Worm (Caenorhabditis elegans) whole organism, early embryonic: ENCODE measurements around the gene cyp-33C9.
"Not testable (repeated sequence)": the region's sequence is repeated elsewhere in the genome, so short reads cannot be mapped to it uniquely, and the experiment has no call there.

Experiments
- B0310.2 ChIP-seq: sonication (generic microtip); optimal IDR thresholded peaks from 2 replicates; lab custom pipeline; 2016; ENCODE audit warnings: mild to moderate bottlenecking, missing genetic modification characterization, missing compliant biosample characterization
- F13C5.2 ChIP-seq: sonication (generic microtip); optimal IDR thresholded peaks from 2 replicates; lab custom pipeline; 2017; ENCODE audit warnings: mild to moderate bottlenecking, missing genetic modification characterization, inconsistent platforms, missing compliant biosample characterization
- aly-1 ChIP-seq: sonication (generic microtip); optimal IDR thresholded peaks from 2 replicates; lab custom pipeline; 2016; ENCODE audit warnings: missing genetic modification characterization, missing compliant biosample characterization
- ama-1 ChIP-seq: fragments of 150-350 bp; optimal IDR thresholded peaks from 2 replicates; lab custom pipeline; 2014
- ceh-13 ChIP-seq: fragments of 200-800 bp; sonication (Bioruptor generic); optimal IDR thresholded peaks from 2 replicates; lab custom pipeline; 2018; ENCODE audit warnings: mild to moderate bottlenecking, missing genetic modification characterization, missing compliant biosample characterization
- ceh-36 ChIP-seq: sonication (generic microtip); optimal IDR thresholded peaks from 2 replicates; lab custom pipeline; 2016; ENCODE audit warnings: missing genetic modification characterization, inconsistent platforms, missing compliant biosample characterization
- ets-7 ChIP-seq: sonication (generic microtip); optimal IDR thresholded peaks from 2 replicates; lab custom pipeline; 2016; ENCODE audit warnings: missing genotype, missing genetic modification characterization, missing compliant biosample characterization
- flt-1 ChIP-seq: fragments of 200-800 bp; sonication (Bioruptor generic); IDR thresholded peaks from 2 replicates; pipeline ENCODE4 v1.3.6; 2022; ENCODE audit warnings: missing genetic modification characterization, missing compliant biosample characterization
- hmbx-1 ChIP-seq: sonication (generic microtip); optimal IDR thresholded peaks from 2 replicates; lab custom pipeline; 2016; ENCODE audit warnings: mild to moderate bottlenecking, missing genetic modification characterization, missing compliant biosample characterization
- hmg-4 ChIP-seq: fragments of 200-800 bp; sonication (Bioruptor generic); optimal IDR thresholded peaks from 2 replicates; lab custom pipeline; 2018; ENCODE audit warnings: mild to moderate bottlenecking, missing genetic modification characterization, missing compliant biosample characterization
- hnd-1 ChIP-seq: sonication (generic microtip); optimal IDR thresholded peaks from 2 replicates; lab custom pipeline; 2016; ENCODE audit warnings: missing genetic modification characterization, missing compliant biosample characterization
- pes-1 ChIP-seq: fragments of 200-800 bp; sonication (Bioruptor generic); IDR thresholded peaks from 2 replicates; pipeline ENCODE4 v1.3.6; 2022; ENCODE audit warnings: missing genetic modification reagents, missing genetic modification characterization, missing compliant biosample characterization
- scrt-1 ChIP-seq: fragments of 200-800 bp; sonication (Bioruptor generic); IDR thresholded peaks from 2 replicates; pipeline ENCODE4 v1.3.6; 2022; ENCODE audit warnings: missing genetic modification characterization, missing compliant biosample characterization
- sea-1 ChIP-seq: fragments of 200-800 bp; sonication (Bioruptor generic); conservative IDR thresholded peaks from 2 replicates; pipeline ENCODE4 v1.3.6; 2022; ENCODE audit warnings: missing genetic modification characterization, missing compliant biosample characterization
- tbx-11 ChIP-seq: fragments of 200-800 bp; sonication (Bioruptor generic); IDR thresholded peaks from 2 replicates; pipeline ENCODE4 v1.3.6; 2022; ENCODE audit warnings: missing genetic modification characterization, missing compliant biosample characterization
- tbx-37 ChIP-seq: fragments of 200-800 bp; sonication (Bioruptor generic); conservative IDR thresholded peaks from 2 replicates; pipeline ENCODE4 v1.3.6; 2022; ENCODE audit warnings: missing genetic modification reagents, missing genetic modification characterization, missing compliant biosample characterization
- tra-4 ChIP-seq: sonication (generic microtip); optimal IDR thresholded peaks from 2 replicates; lab custom pipeline; 2017; ENCODE audit warnings: missing genetic modification characterization, missing compliant biosample characterization

Gene cyp-33C9

DNA sequence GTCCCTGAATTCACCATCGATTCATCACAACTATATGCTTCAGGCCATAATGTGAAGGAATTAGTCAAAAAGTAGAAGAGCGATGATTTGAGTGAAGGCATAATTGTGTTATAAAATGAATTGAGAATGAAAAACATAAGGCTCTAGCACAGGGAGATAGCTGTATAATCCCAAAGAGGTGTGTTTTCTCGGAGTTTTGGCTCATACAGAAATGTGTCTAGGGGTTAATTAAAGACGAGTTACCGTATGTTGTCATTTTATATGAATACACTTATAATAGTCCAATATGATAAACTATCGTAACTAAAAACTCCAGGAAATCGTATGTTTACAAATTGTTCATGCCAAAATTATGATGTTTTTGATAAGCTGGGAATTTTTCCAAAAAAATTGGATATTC, 13.6 kb downstream of the cyp-33C9 start, which contains the start of gene srt-5:
Gene srt-5 (minus strand): TSS at position 101 of the 400 bp plus-strand sequence.
- no peak for TF ChIP-seq F13C5.2 (tag; lab: Kevin White, UChicago)
- no peak for TF ChIP-seq tbx-11 (GFP tag; lab: Robert Waterston, UW)
- TF ChIP-seq ceh-13 (GFP tag; lab: Kevin White, UChicago) = no peak
- no peak for TF ChIP-seq hmbx-1 (tag; lab: Kevin White, UChicago)
- TF ChIP-seq pes-1 (GFP tag; lab: Robert Waterston, UW) = no peak
- no peak for TF ChIP-seq scrt-1
- no peak for TF ChIP-seq hnd-1 (tag; lab: Kevin White, UChicago)
- TF ChIP-seq flt-1 = no peak
- TF ChIP-seq tra-4 = no peak
- TF ChIP-seq ama-1 (lab: Kevin White, UChicago) = no peak
- no peak for TF ChIP-seq ets-7
- no peak for TF ChIP-seq sea-1

DNA sequence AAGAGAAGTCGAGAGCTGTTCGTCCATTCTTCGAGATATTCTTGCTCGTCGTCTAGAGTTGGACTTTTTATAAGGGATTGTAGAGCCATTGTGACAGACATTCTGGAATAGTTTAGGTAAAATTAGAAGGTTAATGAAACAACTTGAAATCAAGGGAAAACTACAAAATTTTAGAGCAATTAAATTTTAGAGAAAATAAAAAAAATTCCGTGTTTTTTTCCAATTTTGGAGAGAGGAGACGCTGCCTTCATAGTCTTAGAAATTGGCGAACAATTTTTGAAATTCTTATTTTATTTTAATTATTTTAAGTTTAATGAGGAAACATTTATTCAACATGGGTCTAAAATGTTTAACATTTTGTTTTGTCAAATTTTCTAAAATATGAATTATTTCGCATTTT, 22.8 kb downstream of the cyp-33C9 start, which contains the start of gene C50H11.13:
Gene C50H11.13 (minus strand): TSS at position 101 of the 400 bp plus-strand sequence.
- TF ChIP-seq hmg-4 (GFP tag; lab: Kevin White, UChicago) = no peak
- no peak for TF ChIP-seq B0310.2 (tag; lab: Kevin White, UChicago)
- TF ChIP-seq ama-1 (lab: Kevin White, UChicago) = no peak
- TF ChIP-seq scrt-1 = no peak
- TF ChIP-seq ceh-36 (tag; lab: Kevin White, UChicago) = no peak
- TF ChIP-seq hmbx-1 (tag; lab: Kevin White, UChicago) = no peak
- TF ChIP-seq hnd-1 (tag; lab: Kevin White, UChicago) = no peak
- TF ChIP-seq tra-4 = no peak
- no peak for TF ChIP-seq ceh-13 (GFP tag; lab: Kevin White, UChicago)
- no peak for TF ChIP-seq tbx-11 (GFP tag; lab: Robert Waterston, UW)
- no peak for TF ChIP-seq ets-7
- TF ChIP-seq F13C5.2 (tag; lab: Kevin White, UChicago) = no peak
- no peak for TF ChIP-seq sea-1
- TF ChIP-seq tbx-37 = no peak
- TF ChIP-seq pes-1 (GFP tag; lab: Robert Waterston, UW) = no peak

ce11 chrV:3069101-3069500, 25.3 kb downstream of the cyp-33C9 start, which contains the start of gene str-40:
TSS of gene str-40 (minus strand) at chrV:3069201.
- TF ChIP-seq aly-1 = no peak
- no peak for TF ChIP-seq B0310.2 (tag; lab: Kevin White, UChicago)
- no peak for TF ChIP-seq tbx-11 (GFP tag; lab: Robert Waterston, UW)
- no peak for TF ChIP-seq hmbx-1 (tag; lab: Kevin White, UChicago)
- no peak for TF ChIP-seq hnd-1 (tag; lab: Kevin White, UChicago)
- no peak for TF ChIP-seq ets-7
- TF ChIP-seq tbx-37 = no peak
- no peak for TF ChIP-seq ama-1 (lab: Kevin White, UChicago)
- no peak for TF ChIP-seq ceh-13 (GFP tag; lab: Kevin White, UChicago)
- TF ChIP-seq flt-1 = no peak
- TF ChIP-seq ceh-36 (tag; lab: Kevin White, UChicago) = no peak
- TF ChIP-seq scrt-1 = no peak
- TF ChIP-seq F13C5.2 (tag; lab: Kevin White, UChicago) = no peak
- no peak for TF ChIP-seq pes-1 (GFP tag; lab: Robert Waterston, UW)
- no peak for TF ChIP-seq hmg-4 (GFP tag; lab: Kevin White, UChicago)
- no peak for TF ChIP-seq sea-1
- no peak for TF ChIP-seq tra-4

DNA sequence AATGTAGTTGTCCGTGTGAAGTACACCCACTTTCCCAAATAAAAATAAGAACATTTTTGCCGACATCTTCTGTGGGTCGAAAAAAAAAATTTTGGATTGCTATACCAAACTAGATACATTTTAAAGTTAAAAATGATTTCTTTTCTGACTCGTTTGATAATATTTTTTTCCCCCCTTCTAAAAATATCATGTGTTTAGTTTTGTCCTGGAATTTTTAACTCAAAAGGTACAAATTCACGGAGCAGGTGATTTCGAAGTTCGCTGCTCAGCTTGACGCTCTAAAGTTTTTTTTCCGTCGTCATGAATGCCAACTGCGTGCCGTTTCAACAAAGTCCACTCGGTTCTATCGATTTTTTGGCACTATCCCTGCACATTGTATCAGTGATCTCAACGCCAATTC, 28.4 kb downstream of the cyp-33C9 start, which contains the start of gene srh-185:
Gene srh-185 (plus strand): TSS at position 301 of the 400 bp plus-strand sequence.
- no peak for TF ChIP-seq hmg-4 (GFP tag; lab: Kevin White, UChicago)
- no peak for TF ChIP-seq tbx-37
- no peak for TF ChIP-seq sea-1
- no peak for TF ChIP-seq ets-7
- no peak for TF ChIP-seq ceh-13 (GFP tag; lab: Kevin White, UChicago)
- TF ChIP-seq ceh-36 (tag; lab: Kevin White, UChicago) = no peak
- TF ChIP-seq tbx-11 (GFP tag; lab: Robert Waterston, UW) = no peak
- no peak for TF ChIP-seq B0310.2 (tag; lab: Kevin White, UChicago)
- TF ChIP-seq hnd-1 (tag; lab: Kevin White, UChicago) = no peak
- TF ChIP-seq flt-1 = no peak
- no peak for TF ChIP-seq tra-4
- TF ChIP-seq pes-1 (GFP tag; lab: Robert Waterston, UW) = no peak
- TF ChIP-seq scrt-1 = no peak

DNA sequence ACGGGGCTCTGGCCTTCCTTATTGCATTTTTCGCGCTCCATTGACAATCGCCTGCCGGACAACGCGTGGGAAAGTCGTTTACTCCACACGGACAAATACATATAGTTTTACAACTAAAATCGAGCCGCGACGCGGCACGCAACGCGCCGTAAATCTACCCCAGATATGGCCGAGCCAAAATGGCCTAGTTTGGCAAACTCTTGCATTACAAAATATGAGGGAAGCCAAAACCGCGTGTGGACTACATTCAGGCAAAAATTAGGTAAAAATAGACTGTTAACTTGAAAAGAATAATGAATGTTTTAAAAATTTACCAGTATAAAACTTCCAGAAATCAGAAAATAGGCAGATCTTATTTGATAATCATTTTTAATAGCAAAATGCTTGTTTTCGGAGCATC, 29.9 kb downstream of the cyp-33C9 start, which contains the start of gene srt-16:
Gene srt-16 (minus strand): TSS at position 101 of the 400 bp plus-strand sequence.
- TF ChIP-seq hmbx-1 (tag; lab: Kevin White, UChicago); F13C5.2 (tag; lab: Kevin White, UChicago); scrt-1: not testable (repeated sequence)

DNA sequence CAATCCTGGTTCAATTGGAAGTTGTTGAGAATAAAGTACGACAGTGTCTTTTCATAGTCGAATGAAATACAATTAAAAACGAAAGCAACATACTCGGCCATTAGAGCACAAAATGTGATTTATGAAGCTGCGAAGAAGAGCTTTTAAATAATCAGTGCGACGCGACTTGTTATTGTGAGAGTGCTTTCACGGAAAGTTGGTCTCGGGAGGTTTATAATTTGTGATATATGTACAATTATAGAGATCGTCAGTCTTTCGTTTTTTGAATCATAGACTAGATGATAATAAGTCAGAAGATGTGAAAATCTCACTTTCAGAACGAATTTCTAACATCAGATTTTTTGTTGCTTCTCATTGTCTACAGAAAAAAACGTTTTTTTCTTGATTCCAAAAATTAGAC, 32.3 kb downstream of the cyp-33C9 start, which contains the start of gene srt-15:
Gene srt-15 (minus strand): TSS at position 101 of the 400 bp plus-strand sequence.
- TF ChIP-seq scrt-1 (no peak), aly-1 (no peak), hnd-1 (tag; lab: Kevin White, UChicago) (no peak), sea-1 (no peak), tra-4 (no peak), B0310.2 (tag; lab: Kevin White, UChicago) (no peak), tbx-37 (no peak), ceh-36 (tag; lab: Kevin White, UChicago) (no peak), ets-7 (no peak), F13C5.2 (tag; lab: Kevin White, UChicago) (no peak), ama-1 (lab: Kevin White, UChicago) (no peak), tbx-11 (GFP tag; lab: Robert Waterston, UW) (no peak), hmg-4 (GFP tag; lab: Kevin White, UChicago) (no peak), ceh-13 (GFP tag; lab: Kevin White, UChicago) (no peak), flt-1 (no peak), hmbx-1 (tag; lab: Kevin White, UChicago) (no peak)

DNA sequence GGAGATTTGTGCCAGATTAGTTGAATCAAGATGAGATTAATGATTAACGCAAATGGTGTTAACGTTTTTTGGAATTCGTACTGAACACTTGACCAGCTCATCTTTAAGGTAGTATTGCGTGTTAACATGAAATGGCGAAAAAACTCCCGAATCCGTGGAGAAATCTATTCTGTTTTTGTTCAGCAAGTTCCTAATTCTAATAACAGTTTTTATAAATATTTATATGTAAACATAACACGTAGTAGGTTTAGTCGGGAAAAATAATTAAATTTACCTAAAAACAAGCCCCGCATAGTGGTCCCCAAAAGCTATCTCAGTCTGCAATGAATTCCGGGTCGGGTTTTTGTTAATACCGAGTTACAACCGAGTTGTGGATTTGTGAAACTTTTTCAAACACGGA, 35.4 kb downstream of the cyp-33C9 start, which contains the start of gene str-244:
Gene str-244 (minus strand): TSS at position 101 of the 400 bp plus-strand sequence.
- TF ChIP-seq hmbx-1 (tag; lab: Kevin White, UChicago) (no peak), ceh-13 (GFP tag; lab: Kevin White, UChicago) (no peak), scrt-1 (no peak), hnd-1 (tag; lab: Kevin White, UChicago) (no peak), sea-1 (no peak), ama-1 (lab: Kevin White, UChicago) (no peak), flt-1 (no peak)
